Fruit fly (Drosophila melanogaster) whole organism, wandering third instar larva: ENCODE data around the gene CG33267.
A peak's percentile ranks its signal among the peaks of the same experiment; 100 is the strongest.
"Not testable (repeated sequence)": the region's sequence is repeated elsewhere in the genome, so short reads cannot be mapped to it uniquely, and the experiment has no call there.

ENCODE experiments used
- Abd-B ChIP-seq: fragments of >200 bp; optimal IDR thresholded peaks from 2 replicates; lab custom pipeline; 2017; ENCODE audit warnings: missing biosample characterization, missing genetic modification characterization
- CG32264 ChIP-seq: fragments of 200-800 bp; sonication (Bioruptor generic); optimal IDR thresholded peaks from 2 replicates; lab custom pipeline; 2016; ENCODE audit warnings: missing biosample characterization, missing genetic modification characterization
- CG9705 ChIP-seq: fragments of 200-800 bp; sonication (Bioruptor generic); optimal IDR thresholded peaks from 2 replicates; lab custom pipeline; 2018; ENCODE audit warnings: missing biosample characterization, mild to moderate bottlenecking, missing genetic modification characterization
- Dif ChIP-seq: fragments of 200-275, 200-300 bp; sonication (Bioruptor generic); optimal IDR thresholded peaks from 2 replicates; lab custom pipeline; 2018; ENCODE audit warnings: missing biosample characterization, missing genetic modification characterization; ENCODE audit not compliant: partially characterized antibody
- GATAd ChIP-seq: sonication (Bioruptor generic); optimal IDR thresholded peaks from 2 replicates; lab custom pipeline; 2016; ENCODE audit warnings: missing biosample characterization, missing genetic modification characterization
- HLH106 ChIP-seq: fragments of 200-800 bp; optimal IDR thresholded peaks from 3 replicates; lab custom pipeline; 2019; ENCODE audit warnings: missing biosample characterization, mild to moderate bottlenecking, missing genetic modification characterization, moderate library complexity
- Hnf4 ChIP-seq: fragments of 200-800 bp; sonication (Bioruptor generic); optimal IDR thresholded peaks from 2 replicates; lab custom pipeline; 2016; ENCODE audit warnings: missing biosample characterization, mild to moderate bottlenecking, missing genetic modification characterization
- Mio ChIP-seq: sonication (Bioruptor generic); optimal IDR thresholded peaks from 2 replicates; lab custom pipeline; 2016; ENCODE audit warnings: missing biosample characterization, missing genetic modification characterization
- Myc ChIP-seq: fragments of >200 bp; optimal IDR thresholded peaks from 2 replicates; lab custom pipeline; 2017
- N ChIP-seq: fragments of >200 bp; optimal IDR thresholded peaks from 2 replicates; lab custom pipeline; 2018; ENCODE audit warnings: missing biosample characterization, missing external identifiers, missing genetic modification characterization
- OdsH ChIP-seq: fragments of 200-800 bp; sonication (Bioruptor generic); optimal IDR thresholded peaks from 2 replicates; lab custom pipeline; 2016; ENCODE audit warnings: missing biosample characterization, mild to moderate bottlenecking, missing genetic modification characterization
- Rel ChIP-seq, 2 experiments: fragments of 200-800 bp; sonication (Bioruptor generic) in 1 of 2; optimal IDR thresholded peaks; 2 replicates in 1 of 2; 3 replicates in 1 of 2; lab custom pipeline; 2016 to 2019; ENCODE audit warnings: mild to moderate bottlenecking in 2 of 2, missing biosample characterization in 2 of 2, missing genetic modification characterization in 2 of 2, moderate library complexity in 1 of 2
- Sp1 ChIP-seq: fragments of 200-800 bp; sonication (Bioruptor generic); optimal IDR thresholded peaks from 3 replicates; lab custom pipeline; 2019; ENCODE audit warnings: missing biosample characterization, mild to moderate bottlenecking, missing genetic modification characterization, moderate library complexity
- br ChIP-seq: fragments of 200-800 bp; sonication (Bioruptor generic); optimal IDR thresholded peaks from 2 replicates; lab custom pipeline; 2016; ENCODE audit warnings: missing biosample characterization, missing genetic modification characterization
- brk ChIP-seq: fragments of 200-800 bp; sonication (Bioruptor generic); optimal IDR thresholded peaks from 2 replicates; lab custom pipeline; 2016; ENCODE audit warnings: missing biosample characterization, mild to moderate bottlenecking, missing genetic modification characterization
- dl ChIP-seq, 2 experiments: fragments of 175-275, 200-275 bp in 1 of 2; fragments of 200-275 bp in 1 of 2; sonication (Bioruptor generic); optimal IDR thresholded peaks; lab custom pipeline; 2018; ENCODE audit warnings: mild to moderate bottlenecking in 2 of 2, missing biosample characterization in 2 of 2, missing genetic modification characterization in 2 of 2, moderate library complexity in 2 of 2; ENCODE audit not compliant: partially characterized antibody in 2 of 2, insufficient read depth in 1 of 2
- dmrt93B ChIP-seq: fragments of 200-800 bp; sonication (Bioruptor generic); optimal IDR thresholded peaks from 2 replicates; lab custom pipeline; 2018; ENCODE audit warnings: missing biosample characterization, mild to moderate bottlenecking, missing genetic modification characterization
- dsf ChIP-seq: sonication (Bioruptor generic); optimal IDR thresholded peaks from 2 replicates; lab custom pipeline; 2016; ENCODE audit warnings: missing biosample characterization, missing genetic modification characterization, borderline replicate concordance
- ey ChIP-seq: fragments of 200-800 bp; sonication (Bioruptor generic); optimal IDR thresholded peaks from 2 replicates; lab custom pipeline; 2016; ENCODE audit warnings: missing biosample characterization, missing genetic modification characterization
- foxo ChIP-seq, 2 experiments: fragments of 200-800 bp; sonication (Bioruptor generic); optimal IDR thresholded peaks; 2 replicates in 1 of 2; 3 replicates in 1 of 2; lab custom pipeline; 2016 to 2017; ENCODE audit warnings: missing biosample characterization in 2 of 2, missing genetic modification characterization in 2 of 2
- fru ChIP-seq: fragments of 200-800 bp; sonication (Bioruptor generic); optimal IDR thresholded peaks from 3 replicates; lab custom pipeline; 2016; ENCODE audit warnings: missing biosample characterization, mild to moderate bottlenecking, missing genetic modification characterization
- h ChIP-seq: fragments of 200-800 bp; sonication (Bioruptor generic); optimal IDR thresholded peaks from 3 replicates; lab custom pipeline; 2016; ENCODE audit warnings: missing biosample characterization, mild to moderate bottlenecking, missing genetic modification characterization
- psq ChIP-seq: fragments of 200-800 bp; sonication (Bioruptor generic); optimal IDR thresholded peaks from 3 replicates; lab custom pipeline; 2017; ENCODE audit warnings: missing biosample characterization, mild to moderate bottlenecking, missing genetic modification characterization, moderate library complexity
- rgr ChIP-seq: fragments of 200-800 bp; sonication (Bioruptor generic); optimal IDR thresholded peaks from 3 replicates; lab custom pipeline; 2016; ENCODE audit warnings: missing biosample characterization, mild to moderate bottlenecking, missing genetic modification characterization
- sage ChIP-seq: fragments of 200-800 bp; sonication (Bioruptor generic); optimal IDR thresholded peaks from 2 replicates; lab custom pipeline; 2016; ENCODE audit warnings: missing biosample characterization, mild to moderate bottlenecking, missing genetic modification characterization
- sv ChIP-seq: fragments of 200-800 bp; sonication (Bioruptor generic); optimal IDR thresholded peaks from 3 replicates; lab custom pipeline; 2016; ENCODE audit warnings: missing biosample characterization, missing genetic modification characterization
- tai ChIP-seq: sonication (Bioruptor generic); optimal IDR thresholded peaks from 2 replicates; lab custom pipeline; 2016; ENCODE audit warnings: missing biosample characterization, missing genetic modification characterization
- usp ChIP-seq: fragments of >200 bp; optimal IDR thresholded peaks from 2 replicates; lab custom pipeline; 2017; ENCODE audit warnings: missing biosample characterization, missing genetic modification characterization
- woc ChIP-seq: sonication (Bioruptor generic); optimal IDR thresholded peaks from 2 replicates; lab custom pipeline; 2016; ENCODE audit warnings: missing biosample characterization, mild to moderate bottlenecking, missing genetic modification characterization

CG33267 gene

DNA sequence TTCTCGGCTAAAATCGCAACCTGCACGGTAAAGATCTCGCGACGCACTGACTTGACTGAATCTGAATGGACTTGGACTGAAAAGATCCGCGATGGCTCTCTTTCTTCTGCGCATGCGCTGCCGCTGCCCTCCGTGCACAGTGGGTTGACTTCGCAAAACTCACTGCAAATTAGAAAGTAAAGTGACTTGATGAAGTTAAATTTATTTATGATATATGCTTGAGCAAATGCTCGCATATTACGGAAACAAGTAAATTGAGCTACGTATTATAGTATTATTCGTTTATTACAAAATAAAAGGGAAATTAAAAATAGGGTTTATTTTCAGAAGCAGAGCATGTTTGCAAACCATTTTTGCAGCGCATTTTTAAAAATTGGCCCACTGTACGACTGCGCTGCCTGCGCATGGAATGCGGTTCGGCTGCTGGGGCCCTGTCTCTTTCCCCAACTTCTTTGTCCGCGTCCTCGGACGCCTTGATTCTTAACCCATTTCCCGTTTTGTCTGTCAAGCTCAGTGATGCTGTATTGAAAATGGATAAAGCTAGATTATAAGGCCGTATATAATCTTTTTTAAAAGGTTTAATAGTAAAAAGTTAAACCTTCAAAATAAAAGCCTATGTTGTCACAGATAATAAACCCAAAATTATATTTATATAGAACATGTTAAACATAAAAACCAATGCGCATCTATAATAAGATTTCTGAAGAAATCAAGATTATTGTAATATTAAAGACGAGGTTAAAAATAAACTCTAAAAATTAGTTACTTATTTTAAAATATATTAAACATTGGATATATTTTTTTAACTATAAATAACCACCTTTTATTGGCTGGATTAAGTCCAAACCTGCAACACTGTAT, 23.7 kb downstream of the CG33267 start, which contains the start of gene rt:
Gene rt, minus strand, starts transcription at position 51 of the 861 bp plus-strand sequence.
- peak; percentile 75 for TF ChIP-seq Sp1 (GFP tag; lab: Kevin White, UChicago)
- TF ChIP-seq N (GFP tag; lab: Kevin White, UChicago) = no peak
- TF ChIP-seq h (GFP tag; lab: Kevin White, UChicago) = peak; percentile 74
- TF ChIP-seq Rel (GFP tag; optimal IDR thresholded peaks at IDR 0.05; lab: Kevin White, UChicago) = no peak
- peak; percentile 31 for TF ChIP-seq Rel (tag; optimal IDR thresholded peaks at IDR 0.05; lab: Kevin White, UChicago)
- TF ChIP-seq Dif = no peak
- peak; percentile 68 for TF ChIP-seq rgr (GFP tag; lab: Kevin White, UChicago)
- TF ChIP-seq sv (GFP tag; lab: Kevin White, UChicago) = peak; percentile 15
- peak; percentile 38 for TF ChIP-seq psq
- TF ChIP-seq HLH106 (tag; lab: Kevin White, UChicago) = peak; percentile 76
- peak; percentile 68 for TF ChIP-seq br (GFP tag; lab: Kevin White, UChicago)
- TF ChIP-seq ey (GFP tag; lab: Kevin White, UChicago) = peak; percentile 70
- TF ChIP-seq Hnf4 (GFP tag; lab: Kevin White, UChicago) = peak; percentile 6
- peak; percentile 62 for TF ChIP-seq CG9705 (GFP tag; lab: Kevin White, UChicago)
- no peak for TF ChIP-seq dsf (GFP tag; lab: Kevin White, UChicago)
- TF ChIP-seq fru (GFP tag; lab: Kevin White, UChicago) = peak; percentile 74
- TF ChIP-seq dmrt93B (GFP tag; lab: Kevin White, UChicago) = peak; percentile 56
- no peak for TF ChIP-seq brk (GFP tag; lab: Kevin White, UChicago)
- TF ChIP-seq Myc (lab: Kevin White, UChicago) = peak; percentile 74
- peak; percentile 39 for TF ChIP-seq OdsH
- peak; percentile 61 for TF ChIP-seq tai (GFP tag; lab: Kevin White, UChicago)
- TF ChIP-seq Mio = no peak
- peak; percentile 89 for TF ChIP-seq woc
- peak in 1 of 2 experiments; percentile 76 for TF ChIP-seq foxo (GFP tag; optimal IDR thresholded peaks at IDR 0.05; lab: Kevin White, UChicago)
- TF ChIP-seq CG32264 (GFP tag; lab: Kevin White, UChicago) = no peak
- peak; percentile 26 for TF ChIP-seq sage (GFP tag; lab: Kevin White, UChicago)
- TF ChIP-seq usp (GFP tag; lab: Kevin White, UChicago) = no peak
- no peak for TF ChIP-seq dl (GFP tag; optimal IDR thresholded peaks at IDR 0.05; lab: Kevin White, UChicago; ENCODE audit: insufficient read depth in 1 of 2, partially characterized antibody in 2 of 2)

DNA sequence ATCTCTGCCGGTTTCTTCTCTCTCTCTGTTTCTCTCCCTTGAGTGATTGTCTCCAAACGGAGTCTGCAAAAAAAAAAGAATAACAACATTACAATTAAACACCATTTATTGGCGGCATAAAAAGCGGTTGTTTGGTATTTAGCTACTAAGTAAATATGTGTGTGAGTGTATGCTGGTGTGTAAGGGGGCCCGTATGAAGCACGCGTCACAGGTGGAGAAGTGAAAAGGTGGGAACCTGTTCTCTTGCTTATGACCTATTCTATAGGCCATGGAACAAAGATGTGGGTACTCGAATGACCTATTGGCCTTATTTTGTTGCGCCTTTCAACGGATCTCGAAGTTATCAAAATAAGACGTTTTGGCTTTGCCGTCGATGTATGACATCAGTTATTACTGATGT, 24.3 kb downstream of the CG33267 start:
- TF ChIP-seq woc (no peak), Hnf4 (GFP tag; lab: Kevin White, UChicago) (no peak), brk (GFP tag; lab: Kevin White, UChicago) (no peak), sage (GFP tag; lab: Kevin White, UChicago) (no peak), Dif (no peak)

dm6 chr3L:11589395-11589794, 25.1 kb downstream of the CG33267 start, which contains the start of gene CG7377:
Gene CG7377 (plus strand): TSS chr3L:11589695.
- TF ChIP-seq CG9705 (GFP tag; lab: Kevin White, UChicago); foxo (GFP tag; optimal IDR thresholded peaks at IDR 0.05; lab: Kevin White, UChicago); br (GFP tag; lab: Kevin White, UChicago): not testable (repeated sequence)

DNA sequence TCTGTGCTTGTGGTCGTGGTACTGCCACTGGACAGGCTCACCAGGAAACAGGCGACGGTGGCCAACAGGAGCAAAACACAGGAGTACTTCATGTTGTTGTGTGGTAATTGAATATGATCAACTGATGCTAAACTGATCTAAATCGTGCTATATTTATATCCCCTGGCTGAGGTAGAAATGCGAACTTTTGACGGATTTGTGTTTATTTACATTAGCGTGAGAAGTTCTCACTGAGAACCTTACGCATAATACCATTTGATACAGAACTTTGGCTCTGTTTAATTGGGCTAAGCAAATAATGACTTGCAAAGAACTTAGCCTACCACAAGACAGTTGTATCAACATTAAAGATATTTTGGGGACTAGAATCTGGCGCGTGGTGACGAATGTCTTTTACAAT, 26.8 kb downstream of the CG33267 start, which contains the start of gene CG33268:
Gene CG33268, minus strand, starts transcription at position 101 of the 400 bp plus-strand sequence.
- TF ChIP-seq Mio (no peak), ey (GFP tag; lab: Kevin White, UChicago) (no peak), dsf (GFP tag; lab: Kevin White, UChicago) (no peak), sv (GFP tag; lab: Kevin White, UChicago) (no peak), rgr (GFP tag; lab: Kevin White, UChicago) (no peak), OdsH (no peak), Abd-B (GFP tag; lab: Kevin White, UChicago) (no peak), GATAd (GFP tag; lab: Kevin White, UChicago) (no peak)
